Worm (Caenorhabditis elegans) whole organism, dauer: ENCODE results near the gene ZK697.1.

Experiments used
- unc-62 ChIP-seq: sonication (generic microtip); optimal IDR thresholded peaks from 2 replicates; lab custom pipeline; 2017; ENCODE audit warnings: missing biosample characterization, missing genetic modification reagents, missing genetic modification characterization

The ZK697.1 gene

DNA sequence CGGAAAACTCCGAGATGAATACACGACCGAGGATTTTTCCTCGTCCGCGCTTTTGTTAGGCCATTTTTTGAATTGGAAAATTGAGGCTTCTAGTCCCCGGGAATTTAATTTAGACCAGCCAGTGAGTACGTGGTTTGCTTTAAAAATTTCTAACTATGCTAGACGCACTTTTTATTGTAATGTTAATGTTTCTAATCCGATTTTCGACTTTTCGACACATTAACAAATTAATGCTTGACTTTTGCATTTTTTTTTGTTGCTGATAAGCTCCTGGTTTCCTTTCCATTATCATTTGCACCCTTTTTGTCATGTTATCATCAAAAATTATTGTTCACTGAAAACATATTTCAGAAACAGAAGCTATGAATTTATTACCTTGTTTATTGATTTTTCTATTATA lies 4.3 kb downstream of the ZK697.1 start, which contains the start of gene clec-204:
clec-204 (plus strand) TSS at position 301 of the 400 bp plus-strand sequence.
- TF ChIP-seq unc-62 (GFP tag; lab: Kevin White, UChicago), result no peak

- TF ChIP-seq unc-62 (GFP tag; lab: Kevin White, UChicago), result no peak
Observed at ce11 chrV:1760682-1761081, 8.1 kb downstream of the ZK697.1 start, which contains the start of gene clec-205. clec-205 (plus strand) TSS chrV:1760893.

ce11 chrV:1767427-1767826 lies 14.8 kb downstream of the ZK697.1 start:
- no peak for TF ChIP-seq unc-62 (GFP tag; lab: Kevin White, UChicago)

ce11 chrV:1771727-1772126 lies 19.1 kb downstream of the ZK697.1 start, which contains the start of gene dhs-13:
dhs-13 (minus strand) TSS chrV:1771734.
- no peak for TF ChIP-seq unc-62 (GFP tag; lab: Kevin White, UChicago)

- TF ChIP-seq unc-62 (GFP tag; lab: Kevin White, UChicago), result no peak
Observed at ce11 chrV:1773120-1773519, 20.5 kb downstream of the ZK697.1 start.

DNA sequence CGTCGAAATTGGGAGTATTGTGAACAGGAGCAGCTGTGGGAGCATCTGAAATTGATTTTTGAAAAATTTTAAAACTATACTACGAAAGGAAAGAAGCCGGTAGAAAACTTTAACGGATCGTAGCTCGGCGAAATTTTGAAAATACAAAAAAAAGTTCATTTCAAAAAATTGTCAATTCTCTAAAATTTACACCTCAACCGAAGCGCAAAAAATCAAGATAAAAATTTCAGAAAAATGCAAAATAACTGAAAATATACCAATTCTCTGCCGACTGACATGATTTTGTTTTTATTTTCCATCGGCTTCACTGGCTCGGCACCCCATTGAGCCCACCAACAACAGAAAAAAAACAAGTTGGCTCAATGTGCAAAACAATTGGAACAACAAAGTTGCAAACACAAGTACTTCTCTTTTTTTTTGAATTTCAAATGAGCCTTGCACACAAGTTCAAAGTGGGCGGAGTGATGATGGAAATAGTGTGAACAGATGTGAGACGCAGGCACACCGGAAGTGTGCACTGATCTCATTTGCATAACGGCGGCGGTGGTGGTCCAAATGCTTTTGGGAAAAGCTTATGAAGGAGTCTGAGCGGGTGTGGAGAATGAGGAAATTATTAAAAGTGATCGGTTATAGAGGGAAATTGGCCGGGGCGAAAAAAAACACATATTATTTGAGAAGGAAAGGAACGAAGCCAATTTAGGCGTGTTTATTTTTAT lies 22.4 kb downstream of the ZK697.1 start, which contains the start of gene F36H9.7:
F36H9.7 (minus strand) TSS at position 51 of the 716 bp plus-strand sequence.
- TF ChIP-seq unc-62 (GFP tag; lab: Kevin White, UChicago), result no peak

- TF ChIP-seq unc-62 (GFP tag; lab: Kevin White, UChicago), result no peak
Observed at ce11 chrV:1779136-1779535, 26.5 kb downstream of the ZK697.1 start, which contains the start of gene F36H9.4. F36H9.4 (minus strand) TSS chrV:1779236.

DNA sequence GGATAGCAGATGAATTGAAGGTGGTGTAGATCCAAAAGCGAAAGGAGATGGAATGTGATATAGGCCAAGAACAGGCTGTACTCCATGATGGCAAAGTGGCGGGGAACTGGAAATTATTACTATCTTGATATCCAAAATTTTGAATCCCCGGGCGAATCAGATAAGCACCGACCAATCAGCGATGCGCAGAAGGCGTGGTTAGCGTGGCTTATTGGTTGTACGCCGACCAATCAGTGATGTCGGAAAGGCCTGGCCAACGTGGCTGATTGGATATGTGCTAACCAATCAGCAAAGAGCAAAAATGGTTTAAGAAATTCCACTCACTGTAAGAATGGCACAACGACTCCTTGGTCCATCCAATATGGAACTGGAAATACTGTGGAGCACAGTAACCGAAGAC lies 27.4 kb downstream of the ZK697.1 start:
- no peak for TF ChIP-seq unc-62 (GFP tag; lab: Kevin White, UChicago)

DNA sequence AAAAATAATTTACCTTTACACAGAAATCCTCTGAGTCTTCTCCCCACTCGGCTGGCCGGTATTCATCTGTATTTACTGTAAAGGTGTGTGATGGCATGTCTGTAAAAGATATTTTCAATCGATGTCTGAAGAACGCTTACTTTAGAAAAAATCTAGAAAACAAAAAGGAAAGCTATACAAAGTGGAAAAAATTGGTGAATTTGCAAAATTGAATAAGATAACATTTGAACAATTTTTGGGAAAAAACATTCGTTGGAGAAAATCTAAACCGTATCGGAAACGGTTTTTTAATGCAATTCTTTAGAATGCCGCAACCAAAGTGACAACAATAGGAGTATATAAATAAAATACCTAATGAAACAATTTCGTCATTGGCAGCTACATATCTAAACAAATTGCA lies 29.3 kb downstream of the ZK697.1 start, which contains the start of gene F36H9.5:
F36H9.5 (minus strand) TSS at position 101 of the 400 bp plus-strand sequence.
- no peak for TF ChIP-seq unc-62 (GFP tag; lab: Kevin White, UChicago)

DNA sequence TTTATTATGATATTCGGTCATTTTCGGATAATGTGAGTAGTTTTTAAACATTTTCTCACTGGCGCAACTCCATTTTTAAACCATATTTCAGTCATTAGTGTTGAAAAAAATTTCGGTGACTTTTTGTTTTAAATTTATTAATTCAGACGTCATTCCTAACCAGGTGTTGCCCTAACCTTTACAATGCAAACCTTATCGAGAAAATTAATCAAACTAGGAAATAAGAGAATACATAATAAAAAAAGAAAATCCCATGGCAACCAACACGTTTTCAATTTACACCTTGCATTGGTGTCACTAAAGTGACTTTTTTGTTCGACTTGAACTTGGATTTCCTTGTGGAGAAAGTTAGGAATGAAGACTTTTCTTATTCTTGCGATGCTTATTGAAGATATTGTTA lies 35.6 kb downstream of the ZK697.1 start, which contains the start of gene F36H9.2:
F36H9.2 (plus strand) TSS at position 301 of the 400 bp plus-strand sequence.
- no peak for TF ChIP-seq unc-62 (GFP tag; lab: Kevin White, UChicago)

DNA sequence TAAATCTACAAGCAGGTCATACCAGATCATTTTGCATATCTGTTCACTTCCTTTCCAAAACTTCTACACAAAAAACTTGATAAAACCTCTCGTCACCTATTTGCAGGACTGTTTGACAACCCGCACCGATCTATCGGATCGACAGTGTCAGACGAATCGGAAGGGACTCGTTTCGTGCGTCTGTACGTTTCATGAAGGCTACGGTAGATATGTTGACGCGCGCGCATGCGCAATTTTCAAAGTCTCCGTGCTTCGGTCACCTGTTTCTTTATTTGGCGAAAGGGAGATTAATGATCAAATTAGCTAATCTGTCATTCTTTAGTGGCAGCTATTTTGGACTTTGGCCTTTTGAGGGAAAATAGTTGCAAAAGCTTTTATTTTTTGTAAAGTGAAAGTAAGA lies 36.9 kb downstream of the ZK697.1 start:
- no peak for TF ChIP-seq unc-62 (GFP tag; lab: Kevin White, UChicago)

DNA sequence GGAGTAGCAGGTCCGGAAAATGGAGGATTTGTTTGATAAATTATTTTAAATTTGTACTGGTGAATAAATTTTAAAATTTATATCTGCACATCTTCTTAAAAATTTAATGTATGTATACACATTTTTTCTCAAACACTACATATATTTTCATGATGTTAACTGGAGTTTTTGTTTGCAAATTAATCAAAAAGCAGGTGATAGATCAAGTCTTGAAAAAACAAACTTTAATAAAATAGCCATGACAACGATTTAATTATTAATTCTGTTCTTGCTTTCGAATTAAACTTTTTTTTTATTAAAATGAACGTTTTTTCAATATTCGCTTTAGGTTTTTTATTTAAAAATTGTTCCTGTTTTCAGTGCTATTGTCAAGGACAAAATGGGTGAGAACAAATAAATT lies 41.6 kb downstream of the ZK697.1 start, which contains the start of gene F36H9.1:
F36H9.1 (plus strand) TSS at position 301 of the 400 bp plus-strand sequence.
- no peak for TF ChIP-seq unc-62 (GFP tag; lab: Kevin White, UChicago)

ce11 chrV:1797900-1798299 lies 45.3 kb downstream of the ZK697.1 start, which contains the start of gene F36H9.10:
F36H9.10 (plus strand) TSS chrV:1798200.
- TF ChIP-seq unc-62 (GFP tag; lab: Kevin White, UChicago), result no peak

- no peak for TF ChIP-seq unc-62 (GFP tag; lab: Kevin White, UChicago)
Observed at ce11 chrV:1803043-1803442, 50.4 kb downstream of the ZK697.1 start, which contains the start of gene srt-41. srt-41 (minus strand) TSS chrV:1803143.
